Worm (Caenorhabditis elegans) whole organism, mixed stage, embryonic: Measurements from ENCODE around the gene srw-145.

Experiments
- M03D4.4 ChIP-seq: sonication (generic microtip); optimal IDR thresholded peaks from 2 replicates; lab custom pipeline; 2017; ENCODE audit warnings: mild to moderate bottlenecking, missing genetic modification characterization, missing compliant biosample characterization
- blmp-1 ChIP-seq: fragments of 150-350 bp; optimal IDR thresholded peaks from 2 replicates; lab custom pipeline; 2014; ENCODE audit warnings: missing biosample characterization, missing genetic modification characterization
- ceh-39 ChIP-seq: fragments of 150-350 bp; optimal IDR thresholded peaks from 2 replicates; lab custom pipeline; 2014; ENCODE audit warnings: missing biosample characterization, missing genetic modification characterization
- ceh-43 ChIP-seq: fragments of 200-800 bp; sonication (Bioruptor generic); optimal IDR thresholded peaks from 2 replicates; lab custom pipeline; 2018; ENCODE audit warnings: mild to moderate bottlenecking, missing genetic modification characterization, moderate library complexity, missing compliant biosample characterization
- ceh-83 ChIP-seq: fragments of 200-800 bp; sonication (Bioruptor generic); optimal IDR thresholded peaks from 2 replicates; lab custom pipeline; 2018; ENCODE audit warnings: mild to moderate bottlenecking, missing genetic modification characterization, missing compliant biosample characterization
- ces-1 ChIP-seq: fragments of 150-350 bp; optimal IDR thresholded peaks from 2 replicates; lab custom pipeline; 2014; ENCODE audit warnings: missing biosample characterization, missing genetic modification reagents, missing genetic modification characterization
- cnd-1 ChIP-seq: fragments of 200-800 bp; sonication (Bioruptor generic); optimal IDR thresholded peaks from 2 replicates; lab custom pipeline; 2018; ENCODE audit warnings: mild to moderate bottlenecking, missing genetic modification characterization, missing compliant biosample characterization
- drap-1 ChIP-seq: fragments of 200-800 bp; sonication (Bioruptor generic); optimal IDR thresholded peaks from 3 replicates; lab custom pipeline; 2018; ENCODE audit warnings: mild to moderate bottlenecking, missing genetic modification characterization, missing compliant biosample characterization
- elt-1 ChIP-seq: sonication (generic microtip); optimal IDR thresholded peaks from 2 replicates; lab custom pipeline; 2017; ENCODE audit warnings: missing genetic modification characterization, mild to moderate bottlenecking, missing compliant biosample characterization, antibody characterized with exemption, moderate library complexity, borderline replicate concordance; ENCODE audit not compliant: insufficient read depth
- elt-3 ChIP-seq: fragments of 150-350 bp; optimal IDR thresholded peaks from 2 replicates; lab custom pipeline; 2014; ENCODE audit warnings: missing biosample characterization, missing genetic modification characterization
- flh-1 ChIP-seq: fragments of 200-800 bp; sonication (Bioruptor generic); optimal IDR thresholded peaks from 2 replicates; lab custom pipeline; 2018; ENCODE audit warnings: mild to moderate bottlenecking, missing genetic modification characterization, moderate library complexity, missing compliant biosample characterization
- ham-2 ChIP-seq: fragments of 200-800 bp; sonication (Bioruptor generic); optimal IDR thresholded peaks from 2 replicates; lab custom pipeline; 2018; ENCODE audit warnings: mild to moderate bottlenecking, missing genetic modification characterization, missing compliant biosample characterization
- lin-32 ChIP-seq: fragments of 200-800 bp; sonication (Bioruptor generic); optimal IDR thresholded peaks from 2 replicates; lab custom pipeline; 2018; ENCODE audit warnings: mild to moderate bottlenecking, missing genetic modification characterization, missing compliant biosample characterization
- lsy-2 ChIP-seq: fragments of 150-350 bp; optimal IDR thresholded peaks from 2 replicates; lab custom pipeline; 2014; ENCODE audit warnings: missing biosample characterization, missing genetic modification characterization
- mab-5 ChIP-seq: fragments of 150-350 bp; optimal IDR thresholded peaks from 2 replicates; lab custom pipeline; 2014; ENCODE audit warnings: missing biosample characterization, missing genetic modification characterization
- mep-1 ChIP-seq: fragments of 150-350 bp; optimal IDR thresholded peaks from 2 replicates; lab custom pipeline; 2017; ENCODE audit warnings: missing biosample characterization, missing genetic modification reagents, missing genetic modification characterization, inconsistent platforms
- mls-2 ChIP-seq: sonication (generic microtip); optimal IDR thresholded peaks from 2 replicates; lab custom pipeline; 2016; ENCODE audit warnings: mild to moderate bottlenecking, missing genetic modification characterization, moderate library complexity, missing compliant biosample characterization
- nhr-12 ChIP-seq: fragments of 150-350 bp; optimal IDR thresholded peaks from 2 replicates; lab custom pipeline; 2014; ENCODE audit warnings: missing biosample characterization, missing genetic modification characterization
- nhr-2 ChIP-seq: fragments of 150-350 bp; optimal IDR thresholded peaks from 2 replicates; lab custom pipeline; 2014; ENCODE audit warnings: missing biosample characterization, missing genetic modification characterization
- nhr-28 ChIP-seq: fragments of 150-350 bp; optimal IDR thresholded peaks from 2 replicates; lab custom pipeline; 2014; ENCODE audit warnings: missing biosample characterization, missing genetic modification characterization
- pha-4 ChIP-seq: fragments of 150-350 bp; optimal IDR thresholded peaks from 2 replicates; lab custom pipeline; 2018; ENCODE audit warnings: missing biosample characterization, missing genetic modification reagents, missing genetic modification characterization
- sem-2 ChIP-seq: fragments of 200-800 bp; sonication (Bioruptor generic); optimal IDR thresholded peaks from 2 replicates; lab custom pipeline; 2018; ENCODE audit warnings: mild to moderate bottlenecking, missing genetic modification characterization, missing compliant biosample characterization
- sptf-1 ChIP-seq: sonication (generic microtip); optimal IDR thresholded peaks from 2 replicates; lab custom pipeline; 2017; ENCODE audit warnings: mild to moderate bottlenecking, missing genetic modification characterization, moderate library complexity, missing compliant biosample characterization
- tbx-8 ChIP-seq: fragments of 200-800 bp; sonication (Bioruptor generic); optimal IDR thresholded peaks from 2 replicates; lab custom pipeline; 2018; ENCODE audit warnings: mild to moderate bottlenecking, missing genetic modification characterization, moderate library complexity, missing compliant biosample characterization
- unc-120 ChIP-seq: sonication (generic microtip); optimal IDR thresholded peaks from 2 replicates; lab custom pipeline; 2017; ENCODE audit warnings: missing genetic modification characterization, missing compliant biosample characterization; ENCODE audit not compliant: poor library complexity, severe bottlenecking
- unc-39 ChIP-seq: fragments of 150-350 bp; optimal IDR thresholded peaks from 2 replicates; lab custom pipeline; 2014; ENCODE audit warnings: missing biosample characterization, missing genetic modification characterization
- unc-62 ChIP-seq: fragments of 150-350 bp; optimal IDR thresholded peaks from 2 replicates; lab custom pipeline; 2014; ENCODE audit warnings: missing biosample characterization, missing genetic modification reagents, missing genetic modification characterization
- zip-8 ChIP-seq: fragments of 150-350 bp; optimal IDR thresholded peaks from 2 replicates; lab custom pipeline; 2014; ENCODE audit warnings: missing biosample characterization, missing genetic modification characterization
- ztf-11 ChIP-seq: fragments of 150-350 bp; optimal IDR thresholded peaks from 2 replicates; lab custom pipeline; 2014; ENCODE audit warnings: missing biosample characterization, missing genetic modification characterization

Gene srw-145

ce11 chrV:13918341-13918740 is 18.6 kb upstream of the srw-145 start, which contains the start of gene str-250:
Gene str-250, plus strand, starts transcription at chrV:13918641.
- TF ChIP-seq tbx-8 (GFP tag; lab: Kevin White, UChicago): no peak
- TF ChIP-seq flh-1 (GFP tag; lab: Kevin White, UChicago): no peak
- TF ChIP-seq drap-1 (GFP tag; lab: Kevin White, UChicago): no peak
- TF ChIP-seq mls-2 (tag; lab: Kevin White, UChicago): no peak
- no peak for TF ChIP-seq blmp-1 (tag; lab: Kevin White, UChicago)
- no peak for TF ChIP-seq pha-4
- no peak for TF ChIP-seq ham-2 (GFP tag; lab: Kevin White, UChicago)
- no peak for TF ChIP-seq elt-1 (tag; lab: Kevin White, UChicago)
- TF ChIP-seq lin-32 (GFP tag; lab: Kevin White, UChicago): no peak
- TF ChIP-seq mep-1: no peak

ce11 chrV:13920730-13921129 is 16.2 kb upstream of the srw-145 start, which contains the start of gene srx-42:
Gene srx-42, plus strand, starts transcription at chrV:13921030.
- TF ChIP-seq unc-62 (GFP tag; lab: Kevin White, UChicago) (no peak), sem-2 (GFP tag; lab: Kevin White, UChicago) (no peak), nhr-2 (tag; lab: Kevin White, UChicago) (no peak), elt-3 (tag; lab: Kevin White, UChicago) (no peak)

- TF ChIP-seq pha-4 (no peak), zip-8 (tag; lab: Kevin White, UChicago) (no peak), elt-3 (tag; lab: Kevin White, UChicago) (no peak), mep-1 (no peak), elt-1 (tag; lab: Kevin White, UChicago) (no peak), tbx-8 (GFP tag; lab: Kevin White, UChicago) (no peak), sptf-1 (tag; lab: Kevin White, UChicago) (no peak), ceh-39 (tag; lab: Kevin White, UChicago) (no peak), unc-39 (tag; lab: Kevin White, UChicago) (no peak), ceh-43 (GFP tag; lab: Kevin White, UChicago) (no peak), M03D4.4 (tag; lab: Kevin White, UChicago) (no peak), nhr-28 (tag; lab: Kevin White, UChicago) (no peak)
- TF ChIP-seq, all 35 proteins: peak for 0
Observed at ce11 chrV:13923851-13924250, 13.1 kb upstream of the srw-145 start, which contains the start of gene srxa-11. Gene srxa-11, plus strand, starts transcription at chrV:13924151.

ce11 chrV:13926398-13926797 is 10.6 kb upstream of the srw-145 start, which contains the start of gene srxa-12:
Gene srxa-12, plus strand, starts transcription at chrV:13926698.
- TF ChIP-seq elt-3 (tag; lab: Kevin White, UChicago) (no peak), ceh-83 (no peak)

- TF ChIP-seq nhr-12 (tag; lab: Kevin White, UChicago) (no peak), ham-2 (GFP tag; lab: Kevin White, UChicago) (no peak), sem-2 (GFP tag; lab: Kevin White, UChicago) (no peak), lsy-2 (tag; lab: Kevin White, UChicago) (no peak), flh-1 (GFP tag; lab: Kevin White, UChicago) (no peak), mls-2 (tag; lab: Kevin White, UChicago) (no peak), cnd-1 (tag; lab: Kevin White, UChicago) (no peak), ceh-39 (tag; lab: Kevin White, UChicago) (no peak), pha-4 (no peak), zip-8 (tag; lab: Kevin White, UChicago) (no peak), unc-62 (GFP tag; lab: Kevin White, UChicago) (no peak), mab-5 (no peak), ceh-43 (GFP tag; lab: Kevin White, UChicago) (no peak), elt-3 (tag; lab: Kevin White, UChicago) (no peak), nhr-28 (tag; lab: Kevin White, UChicago) (no peak)
Observed at ce11 chrV:13929503-13929902, 7.4 kb upstream of the srw-145 start, which contains the start of gene srxa-13. Gene srxa-13, plus strand, starts transcription at chrV:13929803.

ce11 chrV:13931225-13931624 is 5.7 kb upstream of the srw-145 start, which contains the start of gene C06B3.16:
Gene C06B3.16, plus strand, starts transcription at chrV:13931525.
- TF ChIP-seq mep-1 (no peak), blmp-1 (tag; lab: Kevin White, UChicago) (no peak), ceh-83 (no peak), nhr-28 (tag; lab: Kevin White, UChicago) (no peak), ces-1 (GFP tag; lab: Kevin White, UChicago) (no peak), pha-4 (no peak), elt-1 (tag; lab: Kevin White, UChicago) (no peak), elt-3 (tag; lab: Kevin White, UChicago) (no peak), drap-1 (GFP tag; lab: Kevin White, UChicago) (no peak), tbx-8 (GFP tag; lab: Kevin White, UChicago) (no peak), sptf-1 (tag; lab: Kevin White, UChicago) (no peak), M03D4.4 (tag; lab: Kevin White, UChicago) (no peak), unc-62 (GFP tag; lab: Kevin White, UChicago) (no peak), unc-120 (tag; lab: Kevin White, UChicago) (no peak), ztf-11 (tag; lab: Kevin White, UChicago) (no peak), lsy-2 (tag; lab: Kevin White, UChicago) (no peak), ceh-43 (GFP tag; lab: Kevin White, UChicago) (no peak), sem-2 (GFP tag; lab: Kevin White, UChicago) (no peak), mls-2 (tag; lab: Kevin White, UChicago) (no peak), nhr-2 (tag; lab: Kevin White, UChicago) (no peak)
